Worm (Caenorhabditis elegans) whole organism, L2 larva: ENCODE measurements around the gene sri-72.

Experiments
- F13H6.1 ChIP-seq: sonication (generic microtip); optimal IDR thresholded peaks from 2 replicates; lab custom pipeline; 2016; ENCODE audit warnings: missing genetic modification characterization, missing compliant biosample characterization
- Y55F3AM.14 ChIP-seq: fragments of 200-800 bp; sonication (Bioruptor generic); optimal IDR thresholded peaks from 2 replicates; lab custom pipeline; 2018; ENCODE audit warnings: mild to moderate bottlenecking, missing genetic modification characterization, missing compliant biosample characterization
- ZK546.5 ChIP-seq: sonication (generic microtip); optimal IDR thresholded peaks from 2 replicates; lab custom pipeline; 2017; ENCODE audit warnings: missing biosample characterization, missing genetic modification characterization
- alr-1 ChIP-seq: fragments of 150-350 bp; optimal IDR thresholded peaks from 2 replicates; lab custom pipeline; 2014; ENCODE audit warnings: missing biosample characterization, missing genetic modification characterization
- blmp-1 ChIP-seq: sonication (generic microtip); optimal IDR thresholded peaks from 2 replicates; lab custom pipeline; 2017; ENCODE audit warnings: missing genetic modification characterization, mild to moderate bottlenecking, missing compliant biosample characterization, antibody characterized with exemption, moderate library complexity; ENCODE audit not compliant: insufficient read depth
- ceh-16 ChIP-seq: fragments of 150-350 bp; optimal IDR thresholded peaks from 2 replicates; lab custom pipeline; 2014; ENCODE audit warnings: missing biosample characterization, missing genetic modification characterization
- dmd-4 ChIP-seq: sonication (generic microtip); optimal IDR thresholded peaks from 2 replicates; lab custom pipeline; 2017; ENCODE audit warnings: missing biosample characterization, missing genetic modification characterization
- elt-1 ChIP-seq: fragments of 150-350 bp; optimal IDR thresholded peaks from 2 replicates; lab custom pipeline; 2014; ENCODE audit warnings: missing biosample characterization, missing genetic modification characterization
- elt-3 ChIP-seq: sonication (generic microtip); optimal IDR thresholded peaks from 2 replicates; lab custom pipeline; 2017; ENCODE audit warnings: missing biosample characterization, missing genetic modification characterization
- fos-1 ChIP-seq: fragments of 150-350 bp; optimal IDR thresholded peaks from 2 replicates; lab custom pipeline; 2014; ENCODE audit warnings: missing biosample characterization, missing genetic modification characterization
- lin-13 ChIP-seq: fragments of 150-350 bp; optimal IDR thresholded peaks from 2 replicates; lab custom pipeline; 2014; ENCODE audit warnings: missing biosample characterization, missing genetic modification reagents, missing genetic modification characterization
- lsy-2 ChIP-seq, 2 experiments: fragments of 150-350 bp in 1 of 2; sonication (generic microtip) in 1 of 2; optimal IDR thresholded peaks; 2 replicates each; lab custom pipeline; 2014 to 2017; ENCODE audit warnings: missing biosample characterization in 2 of 2, missing genetic modification characterization in 2 of 2
- mab-5 ChIP-seq: fragments of 150-350 bp; optimal IDR thresholded peaks from 2 replicates; lab custom pipeline; 2014; ENCODE audit warnings: missing biosample characterization, missing genetic modification characterization
- mbf-1 ChIP-seq: sonication (generic microtip); optimal IDR thresholded peaks from 2 replicates; lab custom pipeline; 2017; ENCODE audit warnings: missing biosample characterization, missing genetic modification characterization
- nhr-12 ChIP-seq: fragments of 150-350 bp; optimal IDR thresholded peaks from 2 replicates; lab custom pipeline; 2014; ENCODE audit warnings: missing biosample characterization, missing genetic modification characterization
- nhr-129 ChIP-seq: fragments of 150-350 bp; optimal IDR thresholded peaks from 2 replicates; lab custom pipeline; 2014; ENCODE audit warnings: missing biosample characterization, missing genetic modification characterization
- nhr-21 ChIP-seq: fragments of 150-350 bp; optimal IDR thresholded peaks from 2 replicates; lab custom pipeline; 2014; ENCODE audit warnings: missing biosample characterization, missing genetic modification characterization
- nhr-23 ChIP-seq: fragments of 150-350 bp; optimal IDR thresholded peaks from 2 replicates; lab custom pipeline; 2014; ENCODE audit warnings: missing biosample characterization, missing genetic modification reagents, missing genetic modification characterization
- nhr-25 ChIP-seq: fragments of 150-350 bp; sonication (generic microtip); optimal IDR thresholded peaks from 3 replicates; lab custom pipeline; 2014; ENCODE audit warnings: missing biosample characterization, missing genetic modification characterization
- nhr-6 ChIP-seq: fragments of 150-350 bp; optimal IDR thresholded peaks from 2 replicates; lab custom pipeline; 2014; ENCODE audit warnings: missing biosample characterization, missing genetic modification characterization
- peb-1 ChIP-seq: fragments of 150-350 bp; optimal IDR thresholded peaks from 2 replicates; lab custom pipeline; 2014; ENCODE audit warnings: missing biosample characterization, missing genetic modification characterization
- skn-1 ChIP-seq: sonication (generic microtip); optimal IDR thresholded peaks from 2 replicates; lab custom pipeline; 2017; ENCODE audit warnings: missing biosample characterization, missing genetic modification characterization
- sma-3 ChIP-seq: sonication (generic microtip); optimal IDR thresholded peaks from 2 replicates; lab custom pipeline; 2016; ENCODE audit warnings: missing genetic modification reagents, missing genetic modification characterization, missing compliant biosample characterization
- sma-9 ChIP-seq, 2 experiments: fragments of 150-350 bp in 1 of 2; sonication (generic microtip) in 1 of 2; optimal IDR thresholded peaks; 2 replicates each; lab custom pipeline; 2014 to 2016; ENCODE audit warnings: missing genetic modification characterization in 2 of 2, mild to moderate bottlenecking in 1 of 2, missing biosample characterization in 1 of 2, missing compliant biosample characterization in 1 of 2, missing genetic modification reagents in 1 of 2, moderate library complexity in 1 of 2
- snpc-4 ChIP-seq: fragments of 150-350 bp; optimal IDR thresholded peaks from 2 replicates; lab custom pipeline; 2014; ENCODE audit warnings: missing biosample characterization, missing genetic modification characterization
- unc-62 ChIP-seq: fragments of 150-350 bp; optimal IDR thresholded peaks from 2 replicates; lab custom pipeline; 2014; ENCODE audit warnings: missing biosample characterization, missing genetic modification reagents, missing genetic modification characterization
- zag-1 ChIP-seq: fragments of 150-350 bp; optimal IDR thresholded peaks from 2 replicates; lab custom pipeline; 2014; ENCODE audit warnings: missing biosample characterization, missing genetic modification characterization
- ztf-4 ChIP-seq: fragments of 150-350 bp; optimal IDR thresholded peaks from 2 replicates; lab custom pipeline; 2014; ENCODE audit warnings: missing biosample characterization, missing genetic modification characterization

Gene sri-72

ce11 chrV:599783-600182, 31.8 kb upstream of the sri-72 start:
- TF ChIP-seq sma-9 (GFP tag; optimal IDR thresholded peaks at IDR 0.05; lab: Kevin White, UChicago) (peak; percentile 47), sma-9 (tag; optimal IDR thresholded peaks at IDR 0.05; lab: Kevin White, UChicago) (no peak), ztf-4 (tag; lab: Kevin White, UChicago) (no peak), ceh-16 (tag; lab: Kevin White, UChicago) (peak; percentile 2)

- TF ChIP-seq lin-13, result no peak
- TF ChIP-seq elt-1 (tag; lab: Kevin White, UChicago), result no peak
- no peak for TF ChIP-seq elt-3 (tag; lab: Kevin White, UChicago)
- no peak for TF ChIP-seq snpc-4 (tag; lab: Kevin White, UChicago)
- TF ChIP-seq nhr-129 (tag; lab: Kevin White, UChicago), result no peak
- no peak for TF ChIP-seq ztf-4 (tag; lab: Kevin White, UChicago)
- TF ChIP-seq skn-1 (tag; lab: Kevin White, UChicago), result no peak
- no peak for TF ChIP-seq ZK546.5 (tag; lab: Kevin White, UChicago)
- TF ChIP-seq nhr-21 (tag; lab: Kevin White, UChicago), result no peak
- TF ChIP-seq fos-1 (tag; lab: Kevin White, UChicago), result no peak
- TF ChIP-seq alr-1 (tag; lab: Kevin White, UChicago), result no peak
- no peak for TF ChIP-seq ceh-16 (tag; lab: Kevin White, UChicago)
- no peak for TF ChIP-seq sma-3 (GFP tag; lab: Kevin White, UChicago)
- no peak for TF ChIP-seq nhr-6 (tag; lab: Kevin White, UChicago)
These were observed 30.6 kb upstream of the sri-72 start for ce11 chrV:598626-599025.

- TF ChIP-seq sma-3 (GFP tag; lab: Kevin White, UChicago), result no peak
- peak; percentile 61 for TF ChIP-seq ceh-16 (tag; lab: Kevin White, UChicago)
- peak; percentile 24 for TF ChIP-seq nhr-25 (tag; lab: Kevin White, UChicago)
- TF ChIP-seq ZK546.5 (tag; lab: Kevin White, UChicago), result no peak
- no peak for TF ChIP-seq unc-62
- no peak for TF ChIP-seq skn-1 (tag; lab: Kevin White, UChicago)
- TF ChIP-seq sma-9 (GFP tag; optimal IDR thresholded peaks at IDR 0.05; lab: Kevin White, UChicago), result peak; percentile 66
- TF ChIP-seq sma-9 (tag; optimal IDR thresholded peaks at IDR 0.05; lab: Kevin White, UChicago), result no peak
- TF ChIP-seq F13H6.1 (tag; lab: Kevin White, UChicago), result no peak
- peak; percentile 72 for TF ChIP-seq elt-1 (tag; lab: Kevin White, UChicago)
- TF ChIP-seq peb-1 (tag; lab: Kevin White, UChicago), result no peak
- TF ChIP-seq zag-1 (tag; lab: Kevin White, UChicago), result no peak
These were observed 29.8 kb upstream of the sri-72 start for ce11 chrV:597823-598222.

- TF ChIP-seq sma-3 (GFP tag; lab: Kevin White, UChicago) (no peak), dmd-4 (tag; lab: Kevin White, UChicago) (no peak), ztf-4 (tag; lab: Kevin White, UChicago) (no peak), zag-1 (tag; lab: Kevin White, UChicago) (no peak), nhr-21 (tag; lab: Kevin White, UChicago) (no peak), nhr-12 (tag; lab: Kevin White, UChicago) (no peak), nhr-23 (tag; lab: Kevin White, UChicago) (no peak), mab-5 (tag; lab: Kevin White, UChicago) (no peak), nhr-129 (tag; lab: Kevin White, UChicago) (no peak), lsy-2 (tag; optimal IDR thresholded peaks at IDR 0.05; lab: Kevin White, UChicago) (no peak), elt-1 (tag; lab: Kevin White, UChicago) (peak; percentile 29), sma-9 (GFP tag; optimal IDR thresholded peaks at IDR 0.05; lab: Kevin White, UChicago) (peak; percentile 76), sma-9 (tag; optimal IDR thresholded peaks at IDR 0.05; lab: Kevin White, UChicago) (no peak), ceh-16 (tag; lab: Kevin White, UChicago) (peak; percentile 83), blmp-1 (tag; lab: Kevin White, UChicago) (no peak), Y55F3AM.14 (GFP tag; lab: Kevin White, UChicago) (no peak), ZK546.5 (tag; lab: Kevin White, UChicago) (no peak), mbf-1 (tag; lab: Kevin White, UChicago) (no peak)
These were observed 28.9 kb upstream of the sri-72 start for ce11 chrV:596923-597322.

ce11 chrV:592959-593358, 25.0 kb upstream of the sri-72 start, which contains the start of gene ZK488.5:
ZK488.5 (plus strand) TSS chrV:593259.
- TF ChIP-seq dmd-4 (tag; lab: Kevin White, UChicago) (no peak), elt-1 (tag; lab: Kevin White, UChicago) (no peak), nhr-12 (tag; lab: Kevin White, UChicago) (no peak), F13H6.1 (tag; lab: Kevin White, UChicago) (no peak), lsy-2 (tag; optimal IDR thresholded peaks at IDR 0.05; lab: Kevin White, UChicago) (no peak), skn-1 (tag; lab: Kevin White, UChicago) (no peak)
